Fruit fly (Drosophila melanogaster): ENCODE data around the gene Ror.
A peak's percentile ranks its signal among the peaks of the same experiment; 100 is the strongest.

The Ror gene

dm6 chr2L:10230455-10230854 is 21.2 kb upstream of the Ror start:
- TF ChIP-seq CG8478 (optimal IDR thresholded peaks at IDR 0.05) (no peak), CTCF (optimal IDR thresholded peaks at IDR 0.05) (no peak)

DNA sequence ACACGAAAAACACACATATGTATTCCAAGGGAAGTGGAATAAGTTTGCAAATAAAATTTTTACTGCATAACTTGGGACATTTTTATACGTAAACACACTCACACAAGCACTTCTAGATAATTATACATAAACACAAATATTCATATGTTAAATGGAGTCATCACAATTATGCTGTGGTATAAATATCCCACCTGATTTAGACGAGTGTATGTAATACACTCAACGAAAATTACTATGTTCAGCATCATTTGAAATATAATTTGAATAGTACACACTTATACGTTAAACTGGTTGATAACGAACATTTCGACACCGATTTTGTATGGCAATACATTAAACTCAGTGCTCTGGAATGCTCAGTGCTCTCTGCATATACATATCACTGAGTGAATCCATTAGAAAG is 20.6 kb upstream of the Ror start:
- TF ChIP-seq CTCF (optimal IDR thresholded peaks at IDR 0.05): no peak
- TF ChIP-seq CG8478 (optimal IDR thresholded peaks at IDR 0.05): no peak

- no peak for TF ChIP-seq CTCF (optimal IDR thresholded peaks at IDR 0.05)
These were observed 20.1 kb upstream of the Ror start, which contains the start of gene ova for dm6 chr2L:10231510-10231909. TSS of gene ova (minus strand) at chr2L:10231692.

DNA sequence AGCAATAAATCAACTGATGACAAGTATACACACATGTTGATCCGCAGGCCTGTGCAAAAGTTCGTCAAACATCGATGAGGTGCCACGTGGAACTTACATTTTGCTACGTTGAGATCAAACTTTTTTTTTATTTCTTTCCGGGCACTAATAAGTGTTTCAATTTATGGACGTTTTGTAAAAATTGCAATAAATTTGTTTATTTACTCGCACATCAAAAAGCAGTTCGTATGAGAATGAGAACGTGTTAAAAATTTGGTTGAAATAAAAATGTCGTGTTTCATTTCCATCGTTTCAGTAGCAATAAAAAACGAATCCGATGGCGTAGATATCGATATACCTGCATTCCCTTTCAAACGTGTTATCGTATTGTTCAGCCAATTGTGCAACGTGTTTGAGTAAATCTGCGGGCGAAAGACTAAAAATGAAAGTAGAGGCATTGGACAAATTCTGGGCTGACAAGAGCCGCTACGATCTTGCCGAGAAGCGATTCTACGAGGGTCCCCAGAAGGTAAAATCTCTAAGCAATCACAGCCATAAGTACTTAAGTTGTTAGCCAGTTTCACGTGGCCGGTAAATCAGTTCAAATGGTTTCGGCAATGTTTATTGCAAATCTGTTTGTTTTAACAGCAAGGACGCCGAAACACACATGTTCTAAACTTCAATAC is 19.4 kb upstream of the Ror start, which contains the start of gene eEF1delta:
Gene eEF1delta (plus strand): TSS at position 356 of the 665 bp plus-strand sequence.
- no peak for TF ChIP-seq CG8478 (optimal IDR thresholded peaks at IDR 0.05)
- no peak for TF ChIP-seq CTCF (optimal IDR thresholded peaks at IDR 0.05)

DNA sequence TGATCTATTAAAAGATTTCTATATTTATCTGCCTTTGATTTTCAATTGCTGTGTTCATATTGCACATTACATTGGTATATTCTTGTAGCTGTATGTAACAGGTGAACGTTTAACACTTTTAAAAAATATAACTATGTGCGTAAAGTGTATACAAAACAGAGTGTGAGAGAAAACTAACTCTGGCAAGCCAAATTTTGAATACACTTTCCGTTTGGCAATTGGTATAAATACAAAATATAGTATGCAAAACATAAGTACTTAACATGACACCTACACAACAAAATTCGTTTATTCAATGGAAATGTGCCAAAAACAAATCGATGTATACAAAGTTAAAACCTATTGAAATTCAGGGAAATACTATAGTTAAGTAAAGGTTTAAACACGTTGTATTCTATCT is 18.8 kb upstream of the Ror start:
- TF ChIP-seq CTCF (optimal IDR thresholded peaks at IDR 0.05): no peak
- no peak for TF ChIP-seq CG8478 (optimal IDR thresholded peaks at IDR 0.05)

- no peak for TF ChIP-seq CTCF (optimal IDR thresholded peaks at IDR 0.05)
- no peak for TF ChIP-seq CG8478 (optimal IDR thresholded peaks at IDR 0.05)
These were observed 13.8 kb upstream of the Ror start, which contains the start of gene mthl15 for dm6 chr2L:10237725-10238446. TSS of gene mthl15 (minus strand) at chr2L:10238317.

DNA sequence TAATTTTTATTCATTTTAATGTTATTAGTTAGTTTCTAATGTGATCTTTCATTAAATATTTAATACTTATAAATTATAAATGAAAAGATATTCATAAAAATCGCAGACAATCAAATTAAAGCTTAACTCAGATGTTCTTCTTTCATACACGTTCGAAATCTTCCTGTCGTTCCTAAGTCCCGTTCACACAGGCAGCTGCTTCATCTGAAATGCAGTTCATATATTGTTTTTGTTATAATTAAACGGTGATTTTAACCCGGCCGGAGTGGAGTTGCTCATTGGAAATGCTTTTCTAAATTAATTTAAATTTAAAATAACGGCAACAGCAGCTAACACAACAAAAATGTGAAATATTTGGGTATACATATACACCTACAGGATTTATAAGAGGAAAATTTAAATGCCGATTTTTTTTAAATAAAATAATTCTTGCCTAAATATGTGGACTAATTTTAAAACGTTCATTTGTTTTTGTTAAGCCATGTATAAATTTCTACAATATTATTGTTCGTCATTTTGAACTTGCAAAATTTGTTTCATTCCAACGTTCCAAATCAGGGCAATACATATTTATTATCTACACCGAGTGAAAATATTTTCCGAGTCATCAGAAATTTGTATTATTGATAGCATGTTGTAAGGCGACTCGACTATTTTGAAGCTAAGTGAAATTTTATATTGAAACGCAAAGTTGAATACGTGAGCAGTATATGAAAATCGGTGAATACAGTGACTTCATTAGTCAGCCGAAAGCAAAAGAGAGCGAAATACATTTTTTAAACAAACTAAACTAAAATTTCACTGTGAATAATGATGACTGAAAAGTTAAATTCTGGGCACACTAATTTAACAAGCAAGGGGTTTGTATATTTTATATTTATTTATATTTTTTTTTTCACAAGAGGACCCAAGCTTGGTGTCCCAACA is 12.7 kb upstream of the Ror start, which contains the start of gene me31B:
Gene me31B (plus strand): TSS at position 616 of the 927 bp plus-strand sequence.
- TF ChIP-seq CG8478 (optimal IDR thresholded peaks at IDR 0.05) (no peak), CTCF (optimal IDR thresholded peaks at IDR 0.05) (no peak)

DNA sequence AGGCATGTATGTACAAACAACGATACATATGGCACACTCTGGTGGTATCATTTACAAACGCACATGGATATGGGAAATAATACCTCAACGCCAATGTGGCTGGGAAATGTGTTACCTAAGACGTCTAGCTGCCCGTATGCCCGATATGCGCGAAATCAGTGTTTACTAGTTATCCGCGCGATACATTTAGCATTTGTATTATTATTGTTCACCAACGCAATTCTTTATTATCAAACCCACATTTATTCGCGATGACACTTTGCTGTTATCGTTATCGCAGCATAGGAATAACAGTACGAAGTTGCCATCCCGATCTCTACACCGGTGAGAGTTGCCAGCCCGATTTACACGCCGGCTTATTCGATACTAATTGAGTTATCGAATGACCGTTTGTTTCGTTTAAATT is 4.9 kb upstream of the Ror start, which contains the start of gene chico:
Gene chico (minus strand): TSS at position 294 of the 406 bp plus-strand sequence.
- TF ChIP-seq CG8478 (optimal IDR thresholded peaks at IDR 0.05) (no peak), CTCF (optimal IDR thresholded peaks at IDR 0.05) (peak; percentile 45 to 46)

- TF ChIP-seq CG8478 (optimal IDR thresholded peaks at IDR 0.05) (no peak), CTCF (optimal IDR thresholded peaks at IDR 0.05) (no peak)
These were observed 1.9 kb upstream of the Ror start for dm6 chr2L:10249655-10250202.

- TF ChIP-seq CG8478 (optimal IDR thresholded peaks at IDR 0.05) (no peak), CTCF (optimal IDR thresholded peaks at IDR 0.05) (no peak)
These were observed 1.2 kb upstream of the Ror start, which contains the start of the genes bsk and CG31717 for dm6 chr2L:10250441-10250847. TSS of gene bsk (minus strand) at chr2L:10250501. TSS of gene CG31717 (plus strand) at chr2L:10250737.

- TF ChIP-seq CG8478 (optimal IDR thresholded peaks at IDR 0.05) (no peak), CTCF (optimal IDR thresholded peaks at IDR 0.05) (no peak)
These were observed 4.1 kb downstream of the Ror start, which contains the start of gene CG5676 for dm6 chr2L:10255725-10256158. TSS of gene CG5676 (minus strand) at chr2L:10255891.

dm6 chr2L:10259960-10260749 is 8.5 kb downstream of the Ror start:
- TF ChIP-seq CTCF (optimal IDR thresholded peaks at IDR 0.05) (no peak), CG8478 (optimal IDR thresholded peaks at IDR 0.05) (no peak)

- TF ChIP-seq CTCF (optimal IDR thresholded peaks at IDR 0.05) (peak in 1 of 2 experiments; percentile 3), CG8478 (optimal IDR thresholded peaks at IDR 0.05) (no peak)
These were observed 9.3 kb downstream of the Ror start, which contains the start of gene Pten for dm6 chr2L:10260750-10261493. TSS of gene Pten (minus strand) at chr2L:10261049.

Data from S2 (cell line).